Worm (Caenorhabditis elegans): ENCODE measurements around the gene sams-3.

ce11 chrIV:5846269-5846668 lies 2.2 kb upstream of the sams-3 start, which contains the start of gene sams-4:
- TF ChIP-seq lin-13 (GFP tag; optimal IDR thresholded peaks at IDR 0.05) (no peak), jun-1 (tag; optimal IDR thresholded peaks at IDR 0.05) (no peak), R02D3.7 (tag; optimal IDR thresholded peaks at IDR 0.05) (no peak), hlh-30 (tag; optimal IDR thresholded peaks at IDR 0.05; ENCODE audit: insufficient read depth) (no peak), attf-4 (tag; optimal IDR thresholded peaks at IDR 0.05) (no peak), nhr-77 (tag; optimal IDR thresholded peaks at IDR 0.05) (no peak), pha-4 (GFP tag; IDR thresholded peaks at IDR 0.05) (no peak), pha-4 (tag; optimal IDR thresholded peaks at IDR 0.05) (no peak)

All from whole organism, L4 larva.